Worm (Caenorhabditis elegans) whole organism, young adult: ENCODE data around the gene C28C12.1.

ENCODE experiments used
- B0261.1 ChIP-seq: sonication (generic microtip); optimal IDR thresholded peaks from 2 replicates; lab custom pipeline; 2016; ENCODE audit warnings: mild to moderate bottlenecking, missing genetic modification characterization, moderate library complexity, missing compliant biosample characterization
- C06A6.2 ChIP-seq: fragments of 200-800 bp; sonication (Bioruptor generic); conservative IDR thresholded peaks from 2 replicates; pipeline ENCODE4 v1.3.6; 2022; ENCODE audit warnings: missing genetic modification characterization, missing compliant biosample characterization
- D2030.7 ChIP-seq: fragments of 200-800 bp; sonication (Bioruptor generic); IDR thresholded peaks from 2 replicates; pipeline ENCODE4 v1.3.6; 2022; ENCODE audit warnings: missing genetic modification reagents, missing genetic modification characterization, missing compliant biosample characterization
- F10E7.11 ChIP-seq: sonication (generic microtip); optimal IDR thresholded peaks from 2 replicates; lab custom pipeline; 2017; ENCODE audit warnings: mild to moderate bottlenecking, missing genetic modification characterization, moderate library complexity, missing compliant biosample characterization
- F33H1.4 ChIP-seq: fragments of 200-800 bp; sonication (Bioruptor generic); IDR thresholded peaks from 2 replicates; pipeline ENCODE4 v1.3.6; 2022; ENCODE audit warnings: missing genetic modification reagents, missing genetic modification characterization, missing compliant biosample characterization
- F39B2.1 ChIP-seq: fragments of 200-800 bp; sonication (Bioruptor generic); IDR thresholded peaks from 2 replicates; pipeline ENCODE4 v1.3.6; 2022; ENCODE audit warnings: missing genetic modification reagents, missing genetic modification characterization, missing compliant biosample characterization
- F57A8.1 ChIP-seq: fragments of 200-800 bp; sonication (Bioruptor generic); optimal IDR thresholded peaks from 2 replicates; lab custom pipeline; 2018; ENCODE audit warnings: mild to moderate bottlenecking, missing genetic modification characterization, moderate library complexity, missing compliant biosample characterization
- K11D2.4 ChIP-seq: fragments of 200-800 bp; sonication (Bioruptor generic); IDR thresholded peaks from 2 replicates; pipeline ENCODE4 v1.3.6; 2022; ENCODE audit warnings: missing genetic modification reagents, missing genetic modification characterization, missing compliant biosample characterization
- Y56A3A.18 ChIP-seq: fragments of 200-800 bp; sonication (Bioruptor generic); IDR thresholded peaks from 2 replicates; pipeline ENCODE4 v1.3.6; 2022; ENCODE audit warnings: missing genetic modification reagents, missing genetic modification characterization, missing compliant biosample characterization
- Y79H2A.3 ChIP-seq: fragments of 200-800 bp; sonication (Bioruptor generic); conservative IDR thresholded peaks from 2 replicates; pipeline ENCODE4 v1.3.6; 2022; ENCODE audit warnings: missing genetic modification reagents, missing genetic modification characterization, missing compliant biosample characterization
- ZK185.1 ChIP-seq: sonication (generic microtip); optimal IDR thresholded peaks from 2 replicates; lab custom pipeline; 2016; ENCODE audit warnings: mild to moderate bottlenecking, missing genetic modification characterization, missing compliant biosample characterization; ENCODE audit not compliant: poor library complexity, severe bottlenecking
- ama-1 ChIP-seq, 3 experiments: fragments of 150-350 bp in 1 of 3; sonication (generic microtip) in 2 of 3; optimal IDR thresholded peaks; 2 replicates each; lab custom pipeline; 2014 to 2018; ENCODE audit warnings: missing biosample characterization in 2 of 3, missing genetic modification characterization in 2 of 3, missing genetic modification reagents in 2 of 3
- atf-7 ChIP-seq: sonication (generic microtip); optimal IDR thresholded peaks from 2 replicates; lab custom pipeline; 2017; ENCODE audit warnings: mild to moderate bottlenecking, missing genetic modification characterization, missing compliant biosample characterization
- attf-3 ChIP-seq: fragments of 200-800 bp; sonication (Bioruptor generic); conservative IDR thresholded peaks from 2 replicates; pipeline ENCODE4 v1.3.6; 2022; ENCODE audit warnings: missing genetic modification reagents, missing genetic modification characterization, missing compliant biosample characterization
- attf-5 ChIP-seq: fragments of 200-800 bp; sonication (Bioruptor generic); optimal IDR thresholded peaks from 2 replicates; lab custom pipeline; 2018; ENCODE audit warnings: mild to moderate bottlenecking, missing genetic modification characterization, missing compliant biosample characterization
- cebp-1 ChIP-seq, 2 experiments: fragments of 200-800 bp in 1 of 2; sonication (Bioruptor generic) in 1 of 2; sonication (generic microtip) in 1 of 2; IDR thresholded peaks in 1 of 2; optimal IDR thresholded peaks in 1 of 2; 2 replicates each; pipeline versions ENCODE4 v1.3.6 to Lab custom; 2017 to 2022; ENCODE audit warnings: missing compliant biosample characterization in 2 of 2, missing genetic modification characterization in 2 of 2, mild to moderate bottlenecking in 1 of 2, missing genetic modification reagents in 1 of 2, moderate library complexity in 1 of 2
- ceh-40 ChIP-seq: fragments of 200-800 bp; sonication (Bioruptor generic); IDR thresholded peaks from 2 replicates; pipeline ENCODE4 v1.3.6; 2022; ENCODE audit warnings: missing genetic modification characterization, missing compliant biosample characterization
- efl-1 ChIP-seq: fragments of 150-350 bp; optimal IDR thresholded peaks from 2 replicates; lab custom pipeline; 2014; ENCODE audit warnings: missing biosample characterization, missing genetic modification reagents, missing genetic modification characterization
- egrh-3 ChIP-seq: fragments of 200-800 bp; sonication (Bioruptor generic); IDR thresholded peaks from 2 replicates; pipeline ENCODE4 v1.3.6; 2022; ENCODE audit warnings: missing genetic modification reagents, missing genetic modification characterization, missing compliant biosample characterization
- hmg-1.2 ChIP-seq: fragments of 200-800 bp; sonication (Bioruptor generic); IDR thresholded peaks from 2 replicates; pipeline ENCODE4 v1.3.6; 2022; ENCODE audit warnings: missing genetic modification reagents, missing genetic modification characterization, missing compliant biosample characterization
- hsf-1 ChIP-seq: fragments of 200-800 bp; sonication (Bioruptor generic); IDR thresholded peaks from 2 replicates; pipeline ENCODE4 v1.3.6; 2022; ENCODE audit warnings: missing genetic modification reagents, missing genetic modification characterization, missing compliant biosample characterization
- let-526 ChIP-seq: fragments of 200-800 bp; sonication (Bioruptor generic); IDR thresholded peaks from 2 replicates; pipeline ENCODE4 v1.3.6; 2022; ENCODE audit warnings: missing genetic modification reagents, missing genetic modification characterization, missing compliant biosample characterization
- lin-40 ChIP-seq: sonication (generic microtip); optimal IDR thresholded peaks from 2 replicates; lab custom pipeline; 2016; ENCODE audit warnings: missing genetic modification characterization, mild to moderate bottlenecking, missing compliant biosample characterization, missing genotype, missing genetic modification reagents
- lin-54 ChIP-seq: fragments of 200-800 bp; sonication (Bioruptor generic); optimal IDR thresholded peaks from 2 replicates; lab custom pipeline; 2018; ENCODE audit warnings: mild to moderate bottlenecking, missing genetic modification characterization, missing compliant biosample characterization
- mxl-1 ChIP-seq: sonication (generic microtip); optimal IDR thresholded peaks from 2 replicates; lab custom pipeline; 2016; ENCODE audit warnings: missing genetic modification characterization, missing compliant biosample characterization
- nfya-1 ChIP-seq: sonication (generic microtip); optimal IDR thresholded peaks from 2 replicates; lab custom pipeline; 2017; ENCODE audit warnings: antibody characterized with exemption, missing compliant biosample characterization, missing genetic modification characterization, borderline replicate concordance; ENCODE audit not compliant: insufficient read depth
- nfya-2 ChIP-seq: fragments of 200-800 bp; sonication (Bioruptor generic); IDR thresholded peaks from 2 replicates; pipeline ENCODE4 v1.3.6; 2022; ENCODE audit warnings: missing genetic modification reagents, missing genetic modification characterization, missing compliant biosample characterization
- nhr-120 ChIP-seq: fragments of 200-800 bp; sonication (Bioruptor generic); IDR thresholded peaks from 2 replicates; pipeline ENCODE4 v1.3.6; 2022; ENCODE audit warnings: missing genetic modification characterization, missing compliant biosample characterization
- nhr-179 ChIP-seq: sonication (generic microtip); optimal IDR thresholded peaks from 2 replicates; lab custom pipeline; 2016; ENCODE audit warnings: mild to moderate bottlenecking, missing genetic modification characterization, missing compliant biosample characterization
- nhr-27 ChIP-seq: fragments of 200-800 bp; sonication (Bioruptor generic); optimal IDR thresholded peaks from 2 replicates; lab custom pipeline; 2018; ENCODE audit warnings: mild to moderate bottlenecking, missing genetic modification characterization, moderate library complexity, missing compliant biosample characterization
- pbrm-1 ChIP-seq: fragments of 200-800 bp; sonication (Bioruptor generic); IDR thresholded peaks from 2 replicates; pipeline ENCODE4 v1.3.6; 2022; ENCODE audit warnings: missing genetic modification reagents, missing genetic modification characterization, missing compliant biosample characterization
- pha-4 ChIP-seq: fragments of 150-350 bp; sonication (generic microtip); optimal IDR thresholded peaks from 2 replicates; lab custom pipeline; 2014; ENCODE audit warnings: missing biosample characterization, missing genetic modification reagents, missing genetic modification characterization
- rec-8 ChIP-seq, 2 experiments: sonication (generic microtip); optimal IDR thresholded peaks; 2 replicates each; lab custom pipeline; 2016; ENCODE audit warnings: mild to moderate bottlenecking in 2 of 2, missing genetic modification characterization in 2 of 2, missing genetic modification reagents in 2 of 2, missing genotype in 2 of 2, missing biosample characterization in 1 of 2, missing compliant biosample characterization in 1 of 2, moderate library complexity in 1 of 2
- sdz-38 ChIP-seq: sonication (generic microtip); optimal IDR thresholded peaks from 2 replicates; lab custom pipeline; 2016; ENCODE audit warnings: missing genotype, missing genetic modification characterization, missing compliant biosample characterization
- sea-2 ChIP-seq: fragments of 200-800 bp; sonication (Bioruptor generic); IDR thresholded peaks from 2 replicates; pipeline ENCODE4 v1.3.6; 2022; ENCODE audit warnings: missing genetic modification characterization, missing compliant biosample characterization
- snpc-1.3 ChIP-seq: sonication (generic microtip); optimal IDR thresholded peaks from 2 replicates; lab custom pipeline; 2017; ENCODE audit warnings: missing genetic modification characterization, mild to moderate bottlenecking, missing compliant biosample characterization, antibody characterized with exemption, moderate library complexity, missing genotype, missing genetic modification reagents; ENCODE audit not compliant: insufficient read depth
- snpc-3.4 ChIP-seq: sonication (generic microtip); optimal IDR thresholded peaks from 2 replicates; lab custom pipeline; 2017; ENCODE audit warnings: missing genetic modification characterization, mild to moderate bottlenecking, missing compliant biosample characterization, antibody characterized with exemption, moderate library complexity, missing genotype, missing genetic modification reagents
- snpc-4 ChIP-seq, 5 experiments: fragments of 150-350 bp in 1 of 5; sonication (generic microtip) in 4 of 5; optimal IDR thresholded peaks; 2 replicates each; lab custom pipeline; 2014 to 2018; ENCODE audit warnings: missing genetic modification characterization in 5 of 5, missing biosample characterization in 3 of 5, antibody characterized with exemption in 2 of 5, mild to moderate bottlenecking in 2 of 5, missing compliant biosample characterization in 2 of 5, missing genotype in 2 of 5, moderate library complexity in 2 of 5, missing genetic modification reagents in 1 of 5
- somi-1 ChIP-seq: fragments of 200-800 bp; sonication (Bioruptor generic); optimal IDR thresholded peaks from 2 replicates; lab custom pipeline; 2018; ENCODE audit warnings: mild to moderate bottlenecking, missing genetic modification characterization, missing compliant biosample characterization
- tbx-9 ChIP-seq: sonication (generic microtip); optimal IDR thresholded peaks from 2 replicates; lab custom pipeline; 2016; ENCODE audit warnings: borderline replicate concordance, missing genetic modification characterization, inconsistent platforms, missing compliant biosample characterization
- unc-130 ChIP-seq: sonication (generic microtip); optimal IDR thresholded peaks from 2 replicates; lab custom pipeline; 2016; ENCODE audit warnings: missing genetic modification reagents, missing genetic modification characterization, missing compliant biosample characterization
- unc-62 ChIP-seq: fragments of 150-350 bp; optimal IDR thresholded peaks from 2 replicates; lab custom pipeline; 2014; ENCODE audit warnings: missing biosample characterization, missing genetic modification reagents, missing genetic modification characterization
- ztf-22 ChIP-seq: fragments of 200-800 bp; sonication (Bioruptor generic); optimal IDR thresholded peaks from 2 replicates; lab custom pipeline; 2018; ENCODE audit warnings: mild to moderate bottlenecking, missing genetic modification characterization, moderate library complexity, missing compliant biosample characterization

Gene C28C12.1

ce11 chrIV:8498773-8499360 lies 2.6 kb upstream of the C28C12.1 start, which contains the start of the genes acdh-13 and mesp-1 (continued):
- TF ChIP-seq ama-1 (optimal IDR thresholded peaks at IDR 0.05; lab: Kevin White, UChicago) (no peak), ama-1 (GFP tag; optimal IDR thresholded peaks at IDR 0.05; lab: Kevin White, UChicago) (no peak)

- TF ChIP-seq let-526 (GFP tag; lab: Robert Waterston, UW) = no peak
- no peak for TF ChIP-seq F57A8.1 (GFP tag; lab: Kevin White, UChicago)
- peak; percentile 78; the same call in 1 of the 2 replicates for TF ChIP-seq Y79H2A.3 (GFP tag; lab: Robert Waterston, UW)
- TF ChIP-seq ztf-22 = no peak
- no peak for TF ChIP-seq rec-8 (tag; optimal IDR thresholded peaks at IDR 0.05; lab: Kevin White, UChicago)
- no peak for TF ChIP-seq nhr-120
- no peak for TF ChIP-seq ceh-40 (GFP tag; lab: Robert Waterston, UW)
- TF ChIP-seq lin-54 (GFP tag; lab: Kevin White, UChicago) = peak; percentile 17
- TF ChIP-seq pha-4 (tag; lab: Kevin White, UChicago) = no peak
- no peak for TF ChIP-seq unc-62 (GFP tag; lab: Kevin White, UChicago)
- TF ChIP-seq ama-1 (optimal IDR thresholded peaks at IDR 0.05; lab: Kevin White, UChicago) = no peak
- TF ChIP-seq ama-1 (GFP tag; optimal IDR thresholded peaks at IDR 0.05; lab: Kevin White, UChicago) = peak in 1 of 2 experiments; percentile 15
- TF ChIP-seq F10E7.11 (tag; lab: Kevin White, UChicago) = no peak
- TF ChIP-seq cebp-1 (GFP tag; IDR thresholded peaks at IDR 0.05; lab: Robert Waterston, UW) = no peak
- TF ChIP-seq cebp-1 (tag; optimal IDR thresholded peaks at IDR 0.05; lab: Kevin White, UChicago) = peak; percentile 13
- no peak for TF ChIP-seq somi-1
- TF ChIP-seq Y56A3A.18 (GFP tag; lab: Robert Waterston, UW) = no peak
- TF ChIP-seq ZK185.1 (tag; lab: Kevin White, UChicago) = no peak
- TF ChIP-seq lin-40 = no peak
- TF ChIP-seq sdz-38 (tag; lab: Kevin White, UChicago) = no peak
- peak; percentile 64; the same call in 1 of the 2 replicates for TF ChIP-seq pbrm-1 (GFP tag; lab: Robert Waterston, UW)
- no peak for TF ChIP-seq nhr-179
- peak; percentile 85 for TF ChIP-seq hsf-1
- TF ChIP-seq efl-1 (GFP tag; lab: Kevin White, UChicago) = no peak
- no peak for TF ChIP-seq snpc-1.3 (tag; lab: Kevin White, UChicago)
- TF ChIP-seq attf-3 (GFP tag; lab: Robert Waterston, UW) = no peak
- TF ChIP-seq nhr-27 (tag; lab: Kevin White, UChicago) = no peak
- TF ChIP-seq snpc-3.4 (tag; lab: Kevin White, UChicago) = peak; percentile 32
- TF ChIP-seq F33H1.4 (GFP tag; lab: Robert Waterston, UW) = peak; percentile 41
- no peak for TF ChIP-seq K11D2.4 (GFP tag; lab: Robert Waterston, UW)
- TF ChIP-seq B0261.1 (tag; lab: Kevin White, UChicago) = no peak
- TF ChIP-seq egrh-3 (GFP tag; lab: Robert Waterston, UW) = no peak
- no peak for TF ChIP-seq attf-5 (GFP tag; lab: Kevin White, UChicago)
- TF ChIP-seq snpc-4 (GFP tag; optimal IDR thresholded peaks at IDR 0.05; lab: Kevin White, UChicago) = no peak
- no peak for TF ChIP-seq snpc-4 (tag; optimal IDR thresholded peaks at IDR 0.05; lab: Kevin White, UChicago)
- no peak for TF ChIP-seq tbx-9 (tag; lab: Kevin White, UChicago)
- TF ChIP-seq C06A6.2 = no peak
- TF ChIP-seq mxl-1 (tag; lab: Kevin White, UChicago) = no peak
- peak; percentile 75 for TF ChIP-seq D2030.7 (GFP tag; lab: Robert Waterston, UW)
- no peak for TF ChIP-seq nfya-1 (tag; lab: Kevin White, UChicago)
- no peak for TF ChIP-seq sea-2
- no peak for TF ChIP-seq F39B2.1
- peak; percentile 45 for TF ChIP-seq hmg-1.2 (GFP tag; lab: Robert Waterston, UW)
- TF ChIP-seq unc-130 (GFP tag; lab: Kevin White, UChicago) = no peak
- no peak for TF ChIP-seq nfya-2 (GFP tag; lab: Robert Waterston, UW)
- TF ChIP-seq atf-7 (tag; lab: Kevin White, UChicago) = no peak
Measured at ce11 chrIV:8499956-8500355, 1.5 kb upstream of the C28C12.1 start.
